Worm (Caenorhabditis elegans): ENCODE results near the gene Y42H9AR.5.
A peak's percentile ranks its signal among the peaks of the same experiment; 100 is the strongest.

Y42H9AR.5 gene

DNA sequence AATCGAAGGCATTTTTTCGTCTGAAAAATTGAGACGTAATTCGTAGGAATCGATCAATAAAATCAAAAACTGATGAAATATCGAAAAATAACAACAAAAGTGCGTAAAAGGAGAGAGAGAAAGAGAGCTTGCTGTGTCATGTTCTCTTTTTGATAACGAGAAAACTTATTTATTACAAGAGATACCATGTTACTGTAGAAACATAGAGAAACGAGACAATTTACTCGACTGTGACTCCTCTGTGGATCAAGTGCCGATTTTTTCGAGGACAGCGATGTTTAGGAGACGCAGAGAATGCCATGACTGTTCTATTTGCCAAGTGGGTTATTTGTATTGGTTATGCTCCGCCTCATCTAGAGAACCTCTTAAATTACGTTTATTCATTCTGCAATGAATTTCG lies 31.2 kb downstream of the Y42H9AR.5 start, which contains the start of gene sph-1 (continued):
- no peak for TF ChIP-seq lin-15B (tag; optimal IDR thresholded peaks at IDR 0.05)
- TF ChIP-seq hlh-30 (tag; optimal IDR thresholded peaks at IDR 0.05; ENCODE audit: insufficient read depth) = peak; percentile 76
- no peak for TF ChIP-seq egl-27 (tag; optimal IDR thresholded peaks at IDR 0.05)
- no peak for TF ChIP-seq duxl-1 (tag; optimal IDR thresholded peaks at IDR 0.05; ENCODE audit: poor library complexity)
- peak; percentile 45; the same call in 1 of the 2 replicates for TF ChIP-seq dmd-6 (GFP tag; IDR thresholded peaks at IDR 0.05)
- peak; percentile 49 for TF ChIP-seq nhr-102 (tag; optimal IDR thresholded peaks at IDR 0.05)

DNA sequence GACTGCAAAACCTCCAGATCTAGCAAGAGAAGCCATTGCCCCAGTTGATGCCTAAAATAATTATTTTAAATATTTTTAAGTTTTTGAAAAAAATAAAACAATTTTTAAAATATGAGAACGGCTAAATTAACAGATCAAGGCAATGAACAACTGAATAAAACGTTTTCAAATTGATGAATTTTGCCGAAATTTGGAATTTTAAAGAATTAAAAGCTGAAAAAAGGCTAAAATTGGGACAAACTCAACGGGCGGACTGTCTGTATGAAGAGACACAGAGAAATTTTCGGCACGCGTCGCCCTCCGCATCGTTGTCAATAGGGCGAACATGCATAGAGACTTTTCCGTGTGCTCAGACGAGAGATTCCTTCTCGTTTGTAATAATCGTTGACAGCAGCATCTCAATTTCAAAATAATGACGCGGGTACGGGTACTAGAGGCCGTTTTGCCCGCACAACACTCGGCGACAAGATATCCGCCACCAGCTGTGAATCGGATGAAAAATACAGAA lies 33.7 kb downstream of the Y42H9AR.5 start, which contains the start of the genes isp-1 and islo-1:
Gene isp-1, minus strand, starts transcription at position 51 of the 508 bp plus-strand sequence.
Gene islo-1, plus strand, starts transcription at position 385 of the 508 bp plus-strand sequence.
- TF ChIP-seq unc-39 (tag; optimal IDR thresholded peaks at IDR 0.05) (no peak), R02D3.7 (tag; optimal IDR thresholded peaks at IDR 0.05) (no peak), dve-1 (tag; optimal IDR thresholded peaks at IDR 0.05; ENCODE audit: insufficient read depth) (peak; percentile 57), daf-16 (GFP tag; optimal IDR thresholded peaks at IDR 0.05) (no peak), daf-16 (tag; optimal IDR thresholded peaks at IDR 0.05) (peak; percentile 55), ceh-44 (GFP tag; IDR thresholded peaks at IDR 0.05) (no peak), nhr-28 (tag; optimal IDR thresholded peaks at IDR 0.05) (peak; percentile 32), mes-2 (tag; optimal IDR thresholded peaks at IDR 0.05; ENCODE audit: poor library complexity, severe bottlenecking) (peak; percentile 82), fkh-10 (GFP tag; optimal IDR thresholded peaks at IDR 0.05) (no peak), saeg-2 (GFP tag; IDR thresholded peaks at IDR 0.05) (no peak), zfp-2 (tag; optimal IDR thresholded peaks at IDR 0.05) (no peak), ceh-20 (GFP tag; IDR thresholded peaks at IDR 0.05) (no peak), madf-5 (GFP tag; IDR thresholded peaks at IDR 0.05) (no peak), ceh-82 (tag; optimal IDR thresholded peaks at IDR 0.05) (no peak), aly-2 (tag; optimal IDR thresholded peaks at IDR 0.05) (no peak), T26A8.4 (GFP tag; IDR thresholded peaks at IDR 0.05) (no peak), dpl-1 (GFP tag; optimal IDR thresholded peaks at IDR 0.05) (peak; percentile 56), nhr-10 (tag; optimal IDR thresholded peaks at IDR 0.05) (no peak), mxl-3 (GFP tag; optimal IDR thresholded peaks at IDR 0.05) (peak; percentile 11), ceh-62 (tag; optimal IDR thresholded peaks at IDR 0.05) (no peak), snpc-4 (tag; optimal IDR thresholded peaks at IDR 0.05) (no peak), tag-97 (GFP tag; IDR thresholded peaks at IDR 0.05) (no peak), F37D6.2 (tag; optimal IDR thresholded peaks at IDR 0.05) (no peak), unc-130 (GFP tag; optimal IDR thresholded peaks at IDR 0.05) (peak; percentile 35), lir-3 (tag; optimal IDR thresholded peaks at IDR 0.05) (no peak), dmd-8 (GFP tag; IDR thresholded peaks at IDR 0.05) (no peak), daf-8 (GFP tag; IDR thresholded peaks at IDR 0.05) (no peak), D1046.2 (GFP tag; IDR thresholded peaks at IDR 0.05) (no peak), php-3 (GFP tag; IDR thresholded peaks at IDR 0.05) (no peak), spr-1 (tag; optimal IDR thresholded peaks at IDR 0.05) (no peak), sdz-12 (GFP tag; optimal IDR thresholded peaks at IDR 0.05) (no peak), F44E2.7 (GFP tag; IDR thresholded peaks at IDR 0.05) (no peak), lsy-2 (tag; optimal IDR thresholded peaks at IDR 0.05) (peak in 1 of 2 experiments; percentile 61), mxl-2 (GFP tag; conservative IDR thresholded peaks at IDR 0.05) (no peak), hmg-1.1 (GFP tag; IDR thresholded peaks at IDR 0.05) (no peak), zip-11 (GFP tag; IDR thresholded peaks at IDR 0.05) (no peak), nhr-42 (GFP tag; IDR thresholded peaks at IDR 0.05) (no peak), zip-2 (tag; optimal IDR thresholded peaks at IDR 0.05) (no peak), lim-7 (GFP tag; IDR thresholded peaks at IDR 0.05) (no peak), mdl-1 (tag; optimal IDR thresholded peaks at IDR 0.05) (peak in 1 of 2 experiments; percentile 77), nhr-77 (tag; optimal IDR thresholded peaks at IDR 0.05) (peak; percentile 41), F10B5.3 (tag; optimal IDR thresholded peaks at IDR 0.05) (no peak), lin-1 (GFP tag; IDR thresholded peaks at IDR 0.05) (no peak), ztf-7 (tag; optimal IDR thresholded peaks at IDR 0.05) (no peak), ama-1 (optimal IDR thresholded peaks at IDR 0.05) (peak; percentile 75)

All from whole organism, L4 larva.